Worm (Caenorhabditis elegans) whole organism, L4 larva: ENCODE measurements around the gene mcat-1.
A peak's percentile ranks its signal among the peaks of the same experiment; 100 is the strongest.

Experiments used
- F26F4.8 ChIP-seq: fragments of 200-800 bp; sonication (Bioruptor generic); conservative IDR thresholded peaks from 2 replicates; pipeline ENCODE4 v1.3.6; 2022; ENCODE audit warnings: missing genetic modification characterization, missing compliant biosample characterization
- F37D6.2 ChIP-seq: sonication (generic microtip); optimal IDR thresholded peaks from 2 replicates; lab custom pipeline; 2016; ENCODE audit warnings: mild to moderate bottlenecking, missing genetic modification characterization, missing compliant biosample characterization
- F44E2.7 ChIP-seq: fragments of 200-800 bp; sonication (Bioruptor generic); IDR thresholded peaks from 2 replicates; pipeline ENCODE4 v2.1.2; 2022; ENCODE audit warnings: missing genetic modification characterization, missing compliant biosample characterization
- T20F7.1 ChIP-seq: fragments of 200-800 bp; sonication (Bioruptor generic); optimal IDR thresholded peaks from 2 replicates; lab custom pipeline; 2018; ENCODE audit warnings: mild to moderate bottlenecking, missing genetic modification characterization, missing compliant biosample characterization
- T26A8.4 ChIP-seq: fragments of 200-800 bp; sonication (Bioruptor generic); IDR thresholded peaks from 2 replicates; pipeline ENCODE4 v1.3.6; 2022; ENCODE audit warnings: missing genetic modification characterization, missing compliant biosample characterization
- Y48G9A.11 ChIP-seq: fragments of 200-800 bp; sonication (Bioruptor generic); IDR thresholded peaks from 2 replicates; pipeline ENCODE4 v1.3.6; 2022; ENCODE audit warnings: missing genetic modification reagents, missing genetic modification characterization, missing compliant biosample characterization
- Y75B8A.6 ChIP-seq: fragments of 200-800 bp; sonication (Bioruptor generic); IDR thresholded peaks from 2 replicates; pipeline ENCODE4 v1.3.6; 2022; ENCODE audit warnings: missing genetic modification reagents, missing genetic modification characterization, missing compliant biosample characterization
- aha-1 ChIP-seq: fragments of 150-350 bp; peaks from one replicate; lab custom pipeline; 2014; ENCODE audit warnings: missing biosample characterization, missing genetic modification characterization
- ama-1 ChIP-seq: fragments of 150-350 bp; optimal IDR thresholded peaks from 2 replicates; lab custom pipeline; 2014; ENCODE audit warnings: inconsistent platforms, mixed read lengths
- arid-1 ChIP-seq: fragments of 200-800 bp; sonication (Bioruptor generic); conservative IDR thresholded peaks from 2 replicates; pipeline ENCODE4 v1.3.6; 2022; ENCODE audit warnings: missing genetic modification reagents, missing genetic modification characterization, missing compliant biosample characterization
- ceh-28 ChIP-seq: fragments of 150-350 bp; optimal IDR thresholded peaks from 2 replicates; lab custom pipeline; 2014; ENCODE audit warnings: missing biosample characterization, missing genetic modification reagents, missing genetic modification characterization
- cey-2 ChIP-seq: sonication (generic microtip); optimal IDR thresholded peaks from 3 replicates; lab custom pipeline; 2017; ENCODE audit warnings: missing genetic modification characterization, mild to moderate bottlenecking, missing compliant biosample characterization, antibody characterized with exemption, borderline replicate concordance; ENCODE audit not compliant: insufficient read depth
- ctbp-1 ChIP-seq: fragments of 200-800 bp; sonication (Bioruptor generic); IDR thresholded peaks from 2 replicates; pipeline ENCODE4 v1.3.6; 2022; ENCODE audit warnings: missing genetic modification reagents, missing genetic modification characterization, missing compliant biosample characterization
- dpl-1 ChIP-seq: fragments of 150-350 bp; optimal IDR thresholded peaks from 2 replicates; lab custom pipeline; 2014; ENCODE audit warnings: missing biosample characterization, missing genetic modification reagents, missing genetic modification characterization
- dve-1 ChIP-seq: sonication (generic microtip); optimal IDR thresholded peaks from 2 replicates; lab custom pipeline; 2017; ENCODE audit warnings: antibody characterized with exemption, mild to moderate bottlenecking, missing genetic modification characterization, missing compliant biosample characterization; ENCODE audit not compliant: insufficient read depth
- fos-1 ChIP-seq: fragments of 150-350 bp; optimal IDR thresholded peaks from 2 replicates; lab custom pipeline; 2014; ENCODE audit warnings: missing biosample characterization, missing genetic modification characterization
- jun-1 ChIP-seq: fragments of 150-350 bp; optimal IDR thresholded peaks from 2 replicates; lab custom pipeline; 2014; ENCODE audit warnings: missing biosample characterization, missing genetic modification reagents, missing genetic modification characterization
- lin-1 ChIP-seq: fragments of 200-800 bp; sonication (Bioruptor generic); IDR thresholded peaks from 2 replicates; pipeline ENCODE4 v1.3.6; 2022; ENCODE audit warnings: missing genetic modification reagents, missing genetic modification characterization, missing compliant biosample characterization
- lin-13 ChIP-seq: fragments of 150-350 bp; optimal IDR thresholded peaks from 2 replicates; lab custom pipeline; 2014; ENCODE audit warnings: missing biosample characterization, missing genetic modification reagents, missing genetic modification characterization
- lin-15B ChIP-seq: fragments of 150-350 bp; sonication (generic microtip); optimal IDR thresholded peaks from 3 replicates; lab custom pipeline; 2014; ENCODE audit warnings: missing biosample characterization, missing genetic modification characterization
- lin-38 ChIP-seq: fragments of 200-800 bp; sonication (Bioruptor generic); IDR thresholded peaks from 2 replicates; pipeline ENCODE4 v1.3.6; 2022; ENCODE audit warnings: missing genetic modification reagents, missing genetic modification characterization, missing compliant biosample characterization
- lsy-2 ChIP-seq, 2 experiments: fragments of 150-350 bp in 1 of 2; sonication (generic microtip) in 1 of 2; optimal IDR thresholded peaks; 2 replicates each; lab custom pipeline; 2014 to 2017; ENCODE audit warnings: missing biosample characterization in 2 of 2, missing genetic modification characterization in 2 of 2
- madf-5 ChIP-seq, 2 experiments: fragments of 200-800 bp; sonication (Bioruptor generic); IDR thresholded peaks; 2 replicates each; pipeline ENCODE4 v1.3.6; 2022; ENCODE audit warnings: missing compliant biosample characterization in 2 of 2, missing genetic modification characterization in 2 of 2
- madf-9 ChIP-seq: fragments of 200-800 bp; sonication (Bioruptor generic); conservative IDR thresholded peaks from 2 replicates; pipeline ENCODE4 v1.3.6; 2022; ENCODE audit warnings: missing genetic modification reagents, missing genetic modification characterization, missing compliant biosample characterization
- mxl-3 ChIP-seq: fragments of 200-800 bp; sonication (Bioruptor generic); optimal IDR thresholded peaks from 2 replicates; lab custom pipeline; 2018; ENCODE audit warnings: mild to moderate bottlenecking, missing genetic modification characterization, missing compliant biosample characterization
- nhr-102 ChIP-seq: sonication (generic microtip); optimal IDR thresholded peaks from 2 replicates; lab custom pipeline; 2016; ENCODE audit warnings: mild to moderate bottlenecking, missing genetic modification characterization, moderate library complexity, missing compliant biosample characterization
- nhr-111 ChIP-seq: fragments of 200-800 bp; sonication (Bioruptor generic); optimal IDR thresholded peaks from 2 replicates; lab custom pipeline; 2018; ENCODE audit warnings: mild to moderate bottlenecking, missing genetic modification characterization, missing compliant biosample characterization
- nhr-42 ChIP-seq: fragments of 200-800 bp; sonication (Bioruptor generic); IDR thresholded peaks from 2 replicates; pipeline ENCODE4 v1.3.6; 2022; ENCODE audit warnings: missing genetic modification characterization, missing compliant biosample characterization
- nhr-48 ChIP-seq: sonication (generic microtip); optimal IDR thresholded peaks from 2 replicates; lab custom pipeline; 2016; ENCODE audit warnings: mild to moderate bottlenecking, missing genetic modification characterization, missing compliant biosample characterization
- pha-4 ChIP-seq, 2 experiments: fragments of 150-350 bp in 1 of 2; fragments of 200-800 bp in 1 of 2; sonication (Bioruptor generic) in 1 of 2; IDR thresholded peaks in 1 of 2; optimal IDR thresholded peaks in 1 of 2; 2 replicates each; pipeline versions ENCODE4 v1.3.6 to Lab custom; 2014 to 2022; ENCODE audit warnings: missing genetic modification characterization in 2 of 2, missing genetic modification reagents in 2 of 2, missing biosample characterization in 1 of 2, missing compliant biosample characterization in 1 of 2
- pqm-1 ChIP-seq: sonication (generic microtip); optimal IDR thresholded peaks from 2 replicates; lab custom pipeline; 2017; ENCODE audit warnings: missing biosample characterization, missing genetic modification characterization
- saeg-2 ChIP-seq: fragments of 200-800 bp; sonication (Bioruptor generic); IDR thresholded peaks from 2 replicates; pipeline ENCODE4 v1.3.6; 2022; ENCODE audit warnings: missing genetic modification reagents, missing genetic modification characterization, missing compliant biosample characterization
- sdz-12 ChIP-seq: fragments of 200-800 bp; sonication (Bioruptor generic); optimal IDR thresholded peaks from 2 replicates; lab custom pipeline; 2018; ENCODE audit warnings: mild to moderate bottlenecking, missing genetic modification characterization, missing compliant biosample characterization
- spr-1 ChIP-seq: sonication (generic microtip); optimal IDR thresholded peaks from 2 replicates; lab custom pipeline; 2016; ENCODE audit warnings: mild to moderate bottlenecking, missing genetic modification characterization, missing compliant biosample characterization
- unc-130 ChIP-seq: sonication (generic microtip); optimal IDR thresholded peaks from 2 replicates; lab custom pipeline; 2016; ENCODE audit warnings: missing genetic modification reagents, missing genetic modification characterization, missing compliant biosample characterization
- unc-39 ChIP-seq: sonication (generic microtip); optimal IDR thresholded peaks from 2 replicates; lab custom pipeline; 2017; ENCODE audit warnings: missing biosample characterization, missing genetic modification characterization
- zip-11 ChIP-seq: fragments of 200-800 bp; sonication (Bioruptor generic); IDR thresholded peaks from 2 replicates; pipeline ENCODE4 v1.3.6; 2022; ENCODE audit warnings: missing genetic modification characterization, missing compliant biosample characterization

The mcat-1 gene

ce11 chrII:41914-42313, 49.4 kb downstream of the mcat-1 start, which contains the start of gene F23F1.10:
F23F1.10 (minus strand) TSS chrII:41982.
- TF ChIP-seq lin-1 (GFP tag; lab: Robert Waterston, UW) = no peak
- TF ChIP-seq pqm-1 (tag; lab: Kevin White, UChicago) = no peak
- no peak for TF ChIP-seq cey-2
- TF ChIP-seq spr-1 (tag; lab: Kevin White, UChicago) = no peak
- TF ChIP-seq dve-1 (tag; lab: Kevin White, UChicago) = no peak
- TF ChIP-seq Y48G9A.11 = no peak
- no peak for TF ChIP-seq Y75B8A.6
- no peak for TF ChIP-seq zip-11
- no peak for TF ChIP-seq lin-15B (tag; lab: Kevin White, UChicago)
- TF ChIP-seq nhr-42 (GFP tag; lab: Robert Waterston, UW) = no peak
- TF ChIP-seq lin-38 = peak; percentile 58
- TF ChIP-seq unc-130 = no peak
- peak; percentile 13 for TF ChIP-seq nhr-102
- no peak for TF ChIP-seq lsy-2 (tag; optimal IDR thresholded peaks at IDR 0.05; lab: Kevin White, UChicago)
- TF ChIP-seq F26F4.8 (GFP tag; lab: Robert Waterston, UW) = no peak
- TF ChIP-seq nhr-111 = no peak
- no peak for TF ChIP-seq arid-1 (GFP tag; lab: Robert Waterston, UW)
- TF ChIP-seq T20F7.1 = peak; percentile 14
- TF ChIP-seq pha-4 (GFP tag; IDR thresholded peaks at IDR 0.05; lab: Robert Waterston, UW) = peak; percentile 35; the same call in 1 of the 2 replicates
- no peak for TF ChIP-seq pha-4 (tag; optimal IDR thresholded peaks at IDR 0.05; lab: Kevin White, UChicago)
- no peak for TF ChIP-seq sdz-12 (GFP tag; lab: Kevin White, UChicago)
- no peak for TF ChIP-seq mxl-3 (GFP tag; lab: Kevin White, UChicago)
- no peak for TF ChIP-seq T26A8.4
- TF ChIP-seq nhr-48 = no peak
- TF ChIP-seq aha-1 = no peak
- TF ChIP-seq ctbp-1 (GFP tag; lab: Robert Waterston, UW) = no peak
- no peak for TF ChIP-seq F44E2.7 (GFP tag; lab: Robert Waterston, UW)
- no peak for TF ChIP-seq dpl-1 (GFP tag; lab: Kevin White, UChicago)
- no peak for TF ChIP-seq madf-5 (GFP tag; IDR thresholded peaks at IDR 0.05; lab: Robert Waterston, UW)
- no peak for TF ChIP-seq F37D6.2 (tag; lab: Kevin White, UChicago)
- TF ChIP-seq unc-39 (tag; lab: Kevin White, UChicago) = no peak
- TF ChIP-seq, all 104 proteins: peak for 4

DNA sequence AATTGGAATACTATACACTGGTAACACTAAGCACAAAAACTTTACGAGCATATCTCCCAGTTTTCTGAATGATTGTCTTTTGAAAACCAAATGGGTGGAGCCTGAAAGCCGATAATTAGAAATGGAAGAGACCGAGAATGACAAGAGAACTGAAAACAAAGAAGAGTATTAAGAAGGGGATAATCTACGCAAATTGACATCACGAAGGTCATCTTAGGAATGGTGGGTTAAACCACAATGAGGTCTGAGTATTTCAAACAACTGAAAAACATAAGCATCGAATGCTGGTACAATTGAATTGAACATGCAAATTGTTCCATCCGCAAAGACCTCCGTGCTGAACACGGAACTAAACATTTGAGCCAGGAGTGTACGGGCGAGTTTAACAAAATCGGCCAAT, 51.9 kb downstream of the mcat-1 start, which contains the start of gene spp-24:
Gene spp-24 (minus strand): TSS at position 101 of the 400 bp plus-strand sequence.
- TF ChIP-seq arid-1 (GFP tag; lab: Robert Waterston, UW) (no peak), mxl-3 (GFP tag; lab: Kevin White, UChicago) (no peak), unc-130 (no peak), jun-1 (no peak), fos-1 (tag; lab: Kevin White, UChicago) (no peak), dpl-1 (GFP tag; lab: Kevin White, UChicago) (no peak), F26F4.8 (GFP tag; lab: Robert Waterston, UW) (no peak), dve-1 (tag; lab: Kevin White, UChicago) (no peak), madf-9 (GFP tag; lab: Robert Waterston, UW) (no peak), lin-13 (GFP tag; lab: Kevin White, UChicago) (no peak), saeg-2 (GFP tag; lab: Robert Waterston, UW) (no peak), ceh-28 (tag; lab: Kevin White, UChicago) (no peak), ama-1 (lab: Kevin White, UChicago) (no peak)
